Worm (Caenorhabditis elegans) whole organism, midembryonic: Measurements from ENCODE around the gene nas-33.

Experiments used
- T22C8.4 ChIP-seq: fragments of 200-800 bp; sonication (Bioruptor generic); IDR thresholded peaks from 2 replicates; pipeline ENCODE4 v1.3.6; 2022; ENCODE audit warnings: missing genetic modification characterization, missing compliant biosample characterization
- cog-1 ChIP-seq: sonication (generic microtip); optimal IDR thresholded peaks from 2 replicates; lab custom pipeline; 2016; ENCODE audit warnings: missing genetic modification characterization, missing compliant biosample characterization
- flt-1 ChIP-seq: fragments of 200-800 bp; sonication (Bioruptor generic); IDR thresholded peaks from 2 replicates; pipeline ENCODE4 v1.3.6; 2022; ENCODE audit warnings: missing genetic modification characterization, missing compliant biosample characterization
- klf-2 ChIP-seq: fragments of 200-800 bp; sonication (Bioruptor generic); conservative IDR thresholded peaks from 2 replicates; pipeline ENCODE4 v1.3.6; 2022; ENCODE audit warnings: missing genetic modification reagents, missing genetic modification characterization, missing compliant biosample characterization
- med-1 ChIP-seq: sonication (generic microtip); optimal IDR thresholded peaks from 2 replicates; lab custom pipeline; 2017; ENCODE audit warnings: missing genetic modification characterization, mild to moderate bottlenecking, missing compliant biosample characterization, antibody characterized with exemption, missing genetic modification reagents; ENCODE audit not compliant: insufficient read depth
- ref-1 ChIP-seq: fragments of 200-800 bp; sonication (Bioruptor generic); conservative IDR thresholded peaks from 2 replicates; pipeline ENCODE4 v1.3.6; 2022; ENCODE audit warnings: missing genetic modification reagents, missing genetic modification characterization, missing compliant biosample characterization
- tab-1 ChIP-seq: fragments of 200-800 bp; sonication (Bioruptor generic); IDR thresholded peaks from 2 replicates; pipeline ENCODE4 v1.3.6; 2022; ENCODE audit warnings: missing genetic modification characterization, missing compliant biosample characterization
- ztf-23 ChIP-seq: fragments of 200-800 bp; sonication (Bioruptor generic); IDR thresholded peaks from 2 replicates; pipeline ENCODE4 v1.3.6; 2022; ENCODE audit warnings: missing genetic modification reagents, missing genetic modification characterization, missing compliant biosample characterization
- ztf-29 ChIP-seq: fragments of 200-800 bp; sonication (Bioruptor generic); IDR thresholded peaks from 2 replicates; pipeline ENCODE4 v1.3.6; 2022; ENCODE audit warnings: missing genetic modification reagents, missing genetic modification characterization, missing compliant biosample characterization

nas-33 gene

ce11 chrX:6462995-6463462 is 8.0 kb upstream of the nas-33 start, which contains the start of gene C15B12.2:
Gene C15B12.2, plus strand, starts transcription at chrX:6463412.
- TF ChIP-seq med-1 (GFP tag; lab: Kevin White, UChicago): no peak
- TF ChIP-seq ref-1 (GFP tag; lab: Robert Waterston, UW): no peak
- no peak for TF ChIP-seq T22C8.4 (GFP tag; lab: Robert Waterston, UW)
- no peak for TF ChIP-seq cog-1 (tag; lab: Kevin White, UChicago)
- TF ChIP-seq tab-1: no peak
- no peak for TF ChIP-seq klf-2
- TF ChIP-seq ztf-23 (GFP tag; lab: Robert Waterston, UW): no peak
- TF ChIP-seq ztf-29 (GFP tag; lab: Robert Waterston, UW): no peak
- TF ChIP-seq flt-1 (GFP tag; lab: Robert Waterston, UW): no peak

- TF ChIP-seq flt-1 (GFP tag; lab: Robert Waterston, UW) (no peak), ztf-23 (GFP tag; lab: Robert Waterston, UW) (no peak), ref-1 (GFP tag; lab: Robert Waterston, UW) (no peak), med-1 (GFP tag; lab: Kevin White, UChicago) (no peak), ztf-29 (GFP tag; lab: Robert Waterston, UW) (no peak), T22C8.4 (GFP tag; lab: Robert Waterston, UW) (no peak), tab-1 (no peak), klf-2 (no peak), cog-1 (tag; lab: Kevin White, UChicago) (no peak)
Measured at ce11 chrX:6462479-6462878, 7.4 kb upstream of the nas-33 start.

- no peak for TF ChIP-seq flt-1 (GFP tag; lab: Robert Waterston, UW)
Measured at ce11 chrX:6461729-6462128, 6.7 kb upstream of the nas-33 start, which contains the start of gene K04E7.1. Gene K04E7.1, plus strand, starts transcription at chrX:6462029.

- TF ChIP-seq ztf-23 (GFP tag; lab: Robert Waterston, UW) (no peak), tab-1 (no peak), med-1 (GFP tag; lab: Kevin White, UChicago) (no peak), ztf-29 (GFP tag; lab: Robert Waterston, UW) (no peak), cog-1 (tag; lab: Kevin White, UChicago) (no peak), ref-1 (GFP tag; lab: Robert Waterston, UW) (no peak), klf-2 (no peak)
Measured at ce11 chrX:6460123-6460522, 5.1 kb upstream of the nas-33 start.

- TF ChIP-seq klf-2 (no peak), ztf-29 (GFP tag; lab: Robert Waterston, UW) (no peak), ref-1 (GFP tag; lab: Robert Waterston, UW) (no peak)
Measured at ce11 chrX:6458467-6458866, 3.4 kb upstream of the nas-33 start.

ce11 chrX:6458001-6458400 is 2.9 kb upstream of the nas-33 start:
- no peak for TF ChIP-seq T22C8.4 (GFP tag; lab: Robert Waterston, UW)
- no peak for TF ChIP-seq flt-1 (GFP tag; lab: Robert Waterston, UW)
- TF ChIP-seq cog-1 (tag; lab: Kevin White, UChicago): no peak
- TF ChIP-seq ztf-23 (GFP tag; lab: Robert Waterston, UW): no peak
- no peak for TF ChIP-seq klf-2
- no peak for TF ChIP-seq ztf-29 (GFP tag; lab: Robert Waterston, UW)
- TF ChIP-seq ref-1 (GFP tag; lab: Robert Waterston, UW): no peak

ce11 chrX:6456567-6456966 is 1.5 kb upstream of the nas-33 start, which contains the start of gene pept-1:
Gene pept-1, plus strand, starts transcription at chrX:6456872.
- TF ChIP-seq ref-1 (GFP tag; lab: Robert Waterston, UW) (no peak), klf-2 (no peak), med-1 (GFP tag; lab: Kevin White, UChicago) (no peak), flt-1 (GFP tag; lab: Robert Waterston, UW) (no peak), cog-1 (tag; lab: Kevin White, UChicago) (no peak), ztf-29 (GFP tag; lab: Robert Waterston, UW) (no peak), ztf-23 (GFP tag; lab: Robert Waterston, UW) (no peak), tab-1 (no peak), T22C8.4 (GFP tag; lab: Robert Waterston, UW) (no peak)

- TF ChIP-seq cog-1 (tag; lab: Kevin White, UChicago) (no peak), med-1 (GFP tag; lab: Kevin White, UChicago) (no peak), ref-1 (GFP tag; lab: Robert Waterston, UW) (no peak), tab-1 (no peak), T22C8.4 (GFP tag; lab: Robert Waterston, UW) (no peak), flt-1 (GFP tag; lab: Robert Waterston, UW) (no peak), klf-2 (no peak), ztf-23 (GFP tag; lab: Robert Waterston, UW) (no peak), ztf-29 (GFP tag; lab: Robert Waterston, UW) (no peak)
Measured at ce11 chrX:6450839-6451491, 4.1 kb downstream of the nas-33 start, which contains the start of the genes grl-6 and K10C2.6. Gene grl-6, minus strand, starts transcription at chrX:6450939. Gene K10C2.6, plus strand, starts transcription at chrX:6451441.

ce11 chrX:6448866-6449400 is 6.1 kb downstream of the nas-33 start, which contains the start of gene fah-1:
Gene fah-1, minus strand, starts transcription at chrX:6448916.
- TF ChIP-seq klf-2 (no peak), flt-1 (GFP tag; lab: Robert Waterston, UW) (no peak), tab-1 (no peak), cog-1 (tag; lab: Kevin White, UChicago) (no peak), T22C8.4 (GFP tag; lab: Robert Waterston, UW) (no peak), ref-1 (GFP tag; lab: Robert Waterston, UW) (no peak), med-1 (GFP tag; lab: Kevin White, UChicago) (no peak), ztf-29 (GFP tag; lab: Robert Waterston, UW) (no peak)
